Comparison of ENCODE assay signal across 2 worm cellular contexts in the genomic region with DNA sequence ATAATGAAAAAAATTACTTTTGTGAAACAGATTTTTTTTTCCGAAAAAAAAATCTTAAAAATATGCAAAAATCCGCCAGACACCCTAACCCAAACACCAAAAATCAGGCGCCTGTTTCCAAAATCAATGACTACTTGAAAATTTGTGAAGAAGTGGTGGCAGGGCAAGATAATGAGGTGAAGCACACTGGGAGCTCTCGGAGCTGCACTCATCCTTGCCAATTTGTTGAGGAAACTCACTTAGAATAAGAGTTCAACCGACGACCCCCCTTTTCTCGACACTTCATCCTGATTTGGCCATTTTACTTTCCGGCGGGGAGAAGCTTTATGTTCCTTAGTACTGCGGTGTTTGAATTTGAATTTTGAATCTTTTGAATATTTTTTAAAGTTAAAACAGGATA.
TF ChIP-seq lines count a peak whose summit lies in the region.

No protein-coding gene starts in this region.

TF ChIP-seq in whole organism, late embryonic, 69 proteins besides CTCF, POLR2A, EP300 and RAD21:
- TF ChIP-seq eyg-1 (tag; optimal IDR thresholded peaks at IDR 0.05; lab: Kevin White, UChicago) = no peak
- peak; percentile 49 for TF ChIP-seq unc-42 (tag; optimal IDR thresholded peaks at IDR 0.05; lab: Kevin White, UChicago)
TF ChIP-seq in whole organism, late embryonic: peak in this region for 1.

TF ChIP-seq in whole organism, mixed stage, embryonic, 35 proteins besides CTCF, POLR2A, EP300 and RAD21:
- TF ChIP-seq lin-13 (tag; optimal IDR thresholded peaks at IDR 0.05; lab: Kevin White, UChicago) (no peak), ceh-43 (GFP tag; optimal IDR thresholded peaks at IDR 0.05; lab: Kevin White, UChicago) (no peak), elt-3 (tag; optimal IDR thresholded peaks at IDR 0.05; lab: Kevin White, UChicago) (no peak), ces-1 (GFP tag; optimal IDR thresholded peaks at IDR 0.05; lab: Kevin White, UChicago) (peak; percentile 74), cnd-1 (tag; optimal IDR thresholded peaks at IDR 0.05; lab: Kevin White, UChicago) (no peak), tbx-8 (GFP tag; optimal IDR thresholded peaks at IDR 0.05; lab: Kevin White, UChicago) (no peak)
